Fruit fly (Drosophila melanogaster): ENCODE data around the gene Flo2.

Gene Flo2

DNA sequence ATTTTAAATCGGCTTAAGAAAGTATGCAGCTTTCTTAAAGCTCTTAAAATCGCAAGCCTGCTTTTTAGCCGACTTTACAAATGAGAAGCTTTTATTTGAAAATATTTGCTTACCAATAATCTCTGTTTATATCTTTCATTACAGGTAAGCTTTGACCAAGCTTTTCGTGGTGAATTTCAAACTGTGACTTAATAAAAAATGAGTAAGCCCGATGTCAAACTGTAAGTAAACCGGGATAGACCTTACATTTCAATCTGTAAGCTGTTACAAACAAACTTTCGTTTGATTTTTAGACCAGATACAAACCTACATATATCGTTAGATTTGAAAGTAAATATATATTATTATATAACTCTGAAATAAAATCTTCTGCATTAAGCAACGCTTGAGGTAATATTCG lies 46.4 kb downstream of the Flo2 start:
- no peak for TF ChIP-seq sv (GFP tag; optimal IDR thresholded peaks at IDR 0.05)
- peak; percentile 15 for TF ChIP-seq Myc (optimal IDR thresholded peaks at IDR 0.05)

- peak; percentile 6 for TF ChIP-seq fru (GFP tag; optimal IDR thresholded peaks at IDR 0.05)
- TF ChIP-seq N (GFP tag; optimal IDR thresholded peaks at IDR 0.05), result no peak
- TF ChIP-seq foxo (GFP tag; optimal IDR thresholded peaks at IDR 0.05), result peak in 1 of 2 experiments; percentile 23
Measured at dm6 chrX:14892303-14892702, 53.1 kb downstream of the Flo2 start.

- TF ChIP-seq Mio (GFP tag; optimal IDR thresholded peaks at IDR 0.05), result no peak
- no peak for TF ChIP-seq Hr78 (GFP tag; optimal IDR thresholded peaks at IDR 0.05)
- no peak for TF ChIP-seq CG9705 (GFP tag; optimal IDR thresholded peaks at IDR 0.05)
- TF ChIP-seq jim (GFP tag; optimal IDR thresholded peaks at IDR 0.05), result no peak
- TF ChIP-seq Dfd (GFP tag; optimal IDR thresholded peaks at IDR 0.05), result no peak
- no peak for TF ChIP-seq dsf (GFP tag; optimal IDR thresholded peaks at IDR 0.05; ENCODE audit: borderline replicate concordance)
- TF ChIP-seq sv (GFP tag; optimal IDR thresholded peaks at IDR 0.05), result no peak
- no peak for TF ChIP-seq rgr (GFP tag; optimal IDR thresholded peaks at IDR 0.05)
- no peak for TF ChIP-seq psq (GFP tag; optimal IDR thresholded peaks at IDR 0.05)
- no peak for TF ChIP-seq ey (GFP tag; optimal IDR thresholded peaks at IDR 0.05)
- no peak for TF ChIP-seq Hr83 (GFP tag; optimal IDR thresholded peaks at IDR 0.05; ENCODE audit: poor library complexity, severe bottlenecking)
- TF ChIP-seq pan (optimal IDR thresholded peaks at IDR 0.05), result no peak
- no peak for TF ChIP-seq Rel (GFP tag; optimal IDR thresholded peaks at IDR 0.05)
- TF ChIP-seq Rel (tag; optimal IDR thresholded peaks at IDR 0.05), result no peak
- TF ChIP-seq Abd-B (GFP tag; optimal IDR thresholded peaks at IDR 0.05), result no peak
- no peak for TF ChIP-seq brk (GFP tag; optimal IDR thresholded peaks at IDR 0.05)
- no peak for TF ChIP-seq br (GFP tag; optimal IDR thresholded peaks at IDR 0.05)
- TF ChIP-seq fru (GFP tag; optimal IDR thresholded peaks at IDR 0.05), result no peak
Measured at dm6 chrX:14893872-14894271, 54.7 kb downstream of the Flo2 start.

DNA sequence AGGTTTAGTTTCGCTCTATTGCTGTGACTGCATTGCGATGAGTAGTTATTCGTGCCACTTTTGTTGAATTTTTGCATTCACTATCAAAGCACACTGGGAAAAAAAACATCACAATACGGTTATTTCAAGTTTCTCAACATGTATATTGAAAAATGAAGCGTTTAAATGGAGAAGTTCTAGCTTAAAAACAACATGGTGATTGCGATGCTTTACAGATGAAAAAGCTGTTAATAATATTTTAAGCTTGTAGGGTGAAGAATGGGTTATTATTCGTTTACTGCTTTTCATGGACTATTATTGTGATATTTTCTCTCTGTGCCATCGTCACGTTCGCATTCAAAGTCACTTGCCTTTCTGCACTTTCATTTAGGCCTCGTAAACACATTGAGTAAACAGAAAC lies 57.1 kb downstream of the Flo2 start:
- TF ChIP-seq CrebA (GFP tag; optimal IDR thresholded peaks at IDR 0.05; ENCODE audit: borderline replicate concordance) (no peak), GATAd (GFP tag; optimal IDR thresholded peaks at IDR 0.05) (no peak), Abd-B (GFP tag; optimal IDR thresholded peaks at IDR 0.05) (no peak), dl (GFP tag; optimal IDR thresholded peaks at IDR 0.05; ENCODE audit: insufficient read depth in 1 of 2, partially characterized antibody in 2 of 2) (no peak), Mio (GFP tag; optimal IDR thresholded peaks at IDR 0.05) (no peak), Vsx2 (GFP tag; optimal IDR thresholded peaks at IDR 0.05; ENCODE audit: partially characterized antibody) (no peak), sv (GFP tag; optimal IDR thresholded peaks at IDR 0.05) (no peak), Sp1 (GFP tag; optimal IDR thresholded peaks at IDR 0.05) (no peak), psq (GFP tag; optimal IDR thresholded peaks at IDR 0.05) (no peak), foxo (GFP tag; optimal IDR thresholded peaks at IDR 0.05) (no peak), N (GFP tag; optimal IDR thresholded peaks at IDR 0.05) (no peak), fru (GFP tag; optimal IDR thresholded peaks at IDR 0.05) (no peak), pan (optimal IDR thresholded peaks at IDR 0.05) (no peak), CG9705 (GFP tag; optimal IDR thresholded peaks at IDR 0.05) (no peak), Dfd (GFP tag; optimal IDR thresholded peaks at IDR 0.05) (no peak)

DNA sequence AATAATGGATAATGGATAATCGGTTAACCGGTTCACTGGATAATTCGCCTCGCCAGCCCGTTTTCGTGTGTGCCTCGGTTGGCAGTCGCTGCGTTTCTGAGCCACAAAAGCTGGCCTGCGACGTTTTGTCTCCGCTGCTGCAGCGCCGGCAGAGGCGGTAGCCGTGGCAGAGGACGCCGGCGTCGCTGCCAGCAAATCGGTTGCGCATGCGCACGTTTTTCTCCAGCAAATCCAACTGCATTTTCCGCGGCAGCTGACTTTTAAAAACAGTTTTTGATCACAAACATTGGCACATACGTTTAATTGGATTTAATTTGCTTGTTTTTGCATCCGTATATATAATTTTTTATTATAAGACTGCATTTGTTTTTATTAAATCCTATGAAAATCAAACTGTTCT lies 57.6 kb downstream of the Flo2 start, which contains the start of gene CG9514:
Gene CG9514 (minus strand): TSS at position 101 of the 400 bp plus-strand sequence.
- no peak for TF ChIP-seq fru (GFP tag; optimal IDR thresholded peaks at IDR 0.05)
- TF ChIP-seq HLH106 (tag; optimal IDR thresholded peaks at IDR 0.05), result no peak
- TF ChIP-seq OdsH (GFP tag; optimal IDR thresholded peaks at IDR 0.05), result no peak
- TF ChIP-seq Hr78 (GFP tag; optimal IDR thresholded peaks at IDR 0.05), result no peak
- no peak for TF ChIP-seq Abd-B (GFP tag; optimal IDR thresholded peaks at IDR 0.05)
- no peak for TF ChIP-seq sv (GFP tag; optimal IDR thresholded peaks at IDR 0.05)
- no peak for TF ChIP-seq psq (GFP tag; optimal IDR thresholded peaks at IDR 0.05)
- no peak for TF ChIP-seq dl (GFP tag; optimal IDR thresholded peaks at IDR 0.05; ENCODE audit: insufficient read depth in 1 of 2, partially characterized antibody in 2 of 2)
- no peak for TF ChIP-seq Hnf4 (GFP tag; optimal IDR thresholded peaks at IDR 0.05)

dm6 chrX:14897592-14897991 lies 58.4 kb downstream of the Flo2 start:
- TF ChIP-seq lola (GFP tag; optimal IDR thresholded peaks at IDR 0.05), result no peak
- peak; percentile 1 for TF ChIP-seq psq (GFP tag; optimal IDR thresholded peaks at IDR 0.05)
- no peak for TF ChIP-seq pan (optimal IDR thresholded peaks at IDR 0.05)
- TF ChIP-seq h (GFP tag; optimal IDR thresholded peaks at IDR 0.05), result peak; percentile 16
- peak; percentile 61 for TF ChIP-seq fru (GFP tag; optimal IDR thresholded peaks at IDR 0.05)
- TF ChIP-seq GATAd (GFP tag; optimal IDR thresholded peaks at IDR 0.05), result no peak
- no peak for TF ChIP-seq Myc (optimal IDR thresholded peaks at IDR 0.05)
- TF ChIP-seq dmrt93B (GFP tag; optimal IDR thresholded peaks at IDR 0.05), result peak; percentile 13
- TF ChIP-seq Rel (GFP tag; optimal IDR thresholded peaks at IDR 0.05), result no peak
- no peak for TF ChIP-seq Rel (tag; optimal IDR thresholded peaks at IDR 0.05)
- TF ChIP-seq Sp1 (GFP tag; optimal IDR thresholded peaks at IDR 0.05), result peak; percentile 41
- TF ChIP-seq sv (GFP tag; optimal IDR thresholded peaks at IDR 0.05), result no peak
- no peak for TF ChIP-seq Hr78 (GFP tag; optimal IDR thresholded peaks at IDR 0.05)
- no peak for TF ChIP-seq br (GFP tag; optimal IDR thresholded peaks at IDR 0.05)
- TF ChIP-seq dsf (GFP tag; optimal IDR thresholded peaks at IDR 0.05; ENCODE audit: borderline replicate concordance), result no peak
- no peak for TF ChIP-seq CrebA (GFP tag; optimal IDR thresholded peaks at IDR 0.05; ENCODE audit: borderline replicate concordance)
